Fruit fly (Drosophila melanogaster): ENCODE results near the gene pb.
A peak's percentile ranks its signal among the peaks of the same experiment; 100 is the strongest.

The pb gene

DNA sequence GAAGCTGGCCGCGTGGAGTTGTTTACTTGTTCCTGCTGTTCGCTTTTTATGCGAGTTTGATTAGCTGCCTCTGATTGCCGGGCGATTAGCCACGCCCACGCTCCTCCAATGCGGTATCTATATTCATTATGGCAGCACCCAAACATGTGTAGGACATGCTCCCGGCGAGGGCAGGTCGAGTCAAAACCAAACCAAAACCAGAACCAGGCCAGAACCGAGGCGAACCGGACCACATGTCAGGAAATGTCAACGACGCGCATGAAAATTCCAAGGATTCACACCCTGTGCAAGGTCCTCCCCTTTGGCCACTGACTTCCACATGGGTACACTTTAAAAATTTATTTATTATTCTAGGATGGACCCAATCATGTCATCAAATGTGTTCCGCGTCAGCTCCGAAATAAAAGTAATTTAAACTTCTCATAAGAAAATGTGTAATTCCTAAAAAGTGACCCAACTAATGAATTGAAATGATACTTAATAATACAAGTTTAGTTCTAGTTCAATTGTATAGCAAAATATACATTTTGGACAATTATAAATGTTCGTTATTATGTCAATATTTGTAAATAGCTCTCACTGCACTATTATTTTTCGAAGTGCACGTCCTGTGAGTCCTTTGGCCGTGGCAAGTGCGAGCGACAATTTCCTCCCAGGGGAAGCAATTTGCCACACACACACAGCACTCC is 9.7 kb upstream of the pb start (continued):
- no peak for TF ChIP-seq ken (GFP tag; IDR thresholded peaks at IDR 0.05)
- TF ChIP-seq Sox100B (GFP tag; optimal IDR thresholded peaks at IDR 0.05), result peak; percentile 22
- no peak for TF ChIP-seq Dad (GFP tag; optimal IDR thresholded peaks at IDR 0.05)
- TF ChIP-seq CG15696 (tag; optimal IDR thresholded peaks at IDR 0.05), result peak; percentile 44
- no peak for TF ChIP-seq CG12744 (GFP tag; optimal IDR thresholded peaks at IDR 0.05)
- peak; percentile 71 for TF ChIP-seq zen (tag; optimal IDR thresholded peaks at IDR 0.05)
- TF ChIP-seq fd96Cb (tag; optimal IDR thresholded peaks at IDR 0.05), result no peak
- TF ChIP-seq seq (GFP tag; IDR thresholded peaks at IDR 0.05), result no peak
- no peak for TF ChIP-seq CG14965 (GFP tag; optimal IDR thresholded peaks at IDR 0.05; ENCODE audit: borderline replicate concordance)
- TF ChIP-seq esg (GFP tag; conservative IDR thresholded peaks at IDR 0.05), result no peak
- no peak for TF ChIP-seq Vsx1 (GFP tag; optimal IDR thresholded peaks at IDR 0.05)
- no peak for TF ChIP-seq her (GFP tag; optimal IDR thresholded peaks at IDR 0.05)
- peak; percentile 18 for TF ChIP-seq nmo (GFP tag; optimal IDR thresholded peaks at IDR 0.05)
- TF ChIP-seq lola (GFP tag; optimal IDR thresholded peaks at IDR 0.05), result peak in 1 of 3 experiments; percentile 45
- TF ChIP-seq CG10654 (GFP tag; optimal IDR thresholded peaks at IDR 0.05), result no peak
- TF ChIP-seq CG9876 (GFP tag; optimal IDR thresholded peaks at IDR 0.05), result no peak
- TF ChIP-seq grn (GFP tag; optimal IDR thresholded peaks at IDR 0.05), result no peak
- TF ChIP-seq Rfx (GFP tag; IDR thresholded peaks at IDR 0.05), result no peak
- no peak for TF ChIP-seq CG1602 (GFP tag; optimal IDR thresholded peaks at IDR 0.05)
- no peak for TF ChIP-seq eve (GFP tag; optimal IDR thresholded peaks at IDR 0.05)
- TF ChIP-seq CG2712 (tag; optimal IDR thresholded peaks at IDR 0.05), result peak; percentile 48
- TF ChIP-seq CG5953 (GFP tag; IDR thresholded peaks at IDR 0.05), result no peak
- peak; percentile 11 for TF ChIP-seq CG17829 (tag; optimal IDR thresholded peaks at IDR 0.05)
- TF ChIP-seq CkIIα-i1 (GFP tag; IDR thresholded peaks at IDR 0.05), result no peak

DNA sequence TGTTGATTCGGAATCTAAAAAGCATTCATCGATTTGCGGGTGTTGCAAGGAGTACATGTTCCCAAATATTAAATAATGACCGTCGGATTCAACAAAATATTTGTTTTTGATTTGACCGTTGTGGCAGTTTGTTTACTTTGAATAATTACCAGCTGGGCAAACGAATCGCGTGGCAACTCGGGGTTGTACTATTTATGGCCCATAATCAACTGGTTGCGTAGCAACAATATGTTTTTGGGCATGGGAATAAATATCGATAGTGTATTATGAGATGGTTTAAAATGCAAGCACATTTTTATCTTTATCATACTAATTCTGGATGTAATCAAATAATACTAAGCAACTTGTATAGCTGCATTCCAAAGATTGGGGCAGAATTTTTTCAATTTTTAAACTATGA is 6.0 kb upstream of the pb start, which contains the start of gene CG34297:
TSS of gene CG34297 (minus strand) at position 101 of the 400 bp plus-strand sequence.
- TF ChIP-seq CG15696 (tag; optimal IDR thresholded peaks at IDR 0.05), result no peak
- TF ChIP-seq sens (GFP tag), result peak; percentile 56

DNA sequence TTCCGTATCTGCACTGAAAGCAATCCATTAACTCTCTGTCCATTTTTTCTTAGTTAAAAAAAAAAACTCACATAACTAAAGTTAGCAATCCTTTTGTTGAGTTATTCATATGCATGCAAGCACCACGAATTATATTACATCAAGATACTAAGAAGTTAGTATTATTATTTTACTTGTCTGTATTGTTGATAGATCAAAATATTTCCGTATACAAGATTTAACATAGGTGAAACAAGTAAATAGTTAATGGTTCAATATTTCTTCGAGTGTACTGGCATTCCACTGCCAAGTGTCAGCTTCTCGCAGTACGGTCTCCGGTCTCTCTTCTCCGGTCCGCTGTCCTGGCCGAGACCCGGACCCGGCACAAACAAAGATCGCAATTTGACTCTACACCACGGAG is 4.3 kb upstream of the pb start:
- TF ChIP-seq Dek (tag; optimal IDR thresholded peaks at IDR 0.05) (no peak), Nf-YC (tag; optimal IDR thresholded peaks at IDR 0.05) (no peak), CG10267 (tag; optimal IDR thresholded peaks at IDR 0.05) (peak; percentile 11), CG2678 (tag; optimal IDR thresholded peaks at IDR 0.05) (no peak), Rfx (GFP tag; IDR thresholded peaks at IDR 0.05) (no peak), CG3163 (GFP tag; optimal IDR thresholded peaks at IDR 0.05) (no peak), jumu (GFP tag; optimal IDR thresholded peaks at IDR 0.05) (no peak), CG14710 (tag; optimal IDR thresholded peaks at IDR 0.05) (peak; percentile 14), lbe (GFP tag; optimal IDR thresholded peaks at IDR 0.05) (no peak), bcd (GFP tag; optimal IDR thresholded peaks at IDR 0.05) (peak; percentile 18), Six4 (GFP tag; optimal IDR thresholded peaks at IDR 0.05) (no peak), CG10565 (GFP tag; optimal IDR thresholded peaks at IDR 0.05) (no peak), CG12391 (tag; optimal IDR thresholded peaks at IDR 0.05) (peak; percentile 7), HLH54F (GFP tag; optimal IDR thresholded peaks at IDR 0.05) (no peak), Drgx (GFP tag; IDR thresholded peaks at IDR 0.05) (no peak), sens (GFP tag) (peak; percentile 74), Xrp1 (GFP tag; IDR thresholded peaks at IDR 0.05) (0 out of 2 replicates have a peak, but pooled peaks have one; percentile 21), Med (GFP tag) (peak; percentile 38), Ets65A (GFP tag) (peak; percentile 64), dmrt11E (tag; optimal IDR thresholded peaks at IDR 0.05) (peak; percentile 6), CG11085 (GFP tag; IDR thresholded peaks at IDR 0.05) (0 out of 2 replicates have a peak, but pooled peaks have one; percentile 1), CG18262 (tag; optimal IDR thresholded peaks at IDR 0.05) (peak; percentile 34), CG4854 (GFP tag; optimal IDR thresholded peaks at IDR 0.05) (no peak), gem (tag; optimal IDR thresholded peaks at IDR 0.05) (peak; percentile 35), nmo (GFP tag; optimal IDR thresholded peaks at IDR 0.05) (peak; percentile 15), repo (GFP tag; optimal IDR thresholded peaks at IDR 0.05) (no peak)

Data from whole organism, embryonic.